Worm (Caenorhabditis elegans) whole organism, midembryonic: ENCODE measurements around the gene zig-13.

Source experiments
- T22C8.4 ChIP-seq: fragments of 200-800 bp; sonication (Bioruptor generic); IDR thresholded peaks from 2 replicates; pipeline ENCODE4 v1.3.6; 2022; ENCODE audit warnings: missing genetic modification characterization, missing compliant biosample characterization
- cog-1 ChIP-seq: sonication (generic microtip); optimal IDR thresholded peaks from 2 replicates; lab custom pipeline; 2016; ENCODE audit warnings: missing genetic modification characterization, missing compliant biosample characterization
- flt-1 ChIP-seq: fragments of 200-800 bp; sonication (Bioruptor generic); IDR thresholded peaks from 2 replicates; pipeline ENCODE4 v1.3.6; 2022; ENCODE audit warnings: missing genetic modification characterization, missing compliant biosample characterization
- med-1 ChIP-seq: sonication (generic microtip); optimal IDR thresholded peaks from 2 replicates; lab custom pipeline; 2017; ENCODE audit warnings: missing genetic modification characterization, mild to moderate bottlenecking, missing compliant biosample characterization, antibody characterized with exemption, missing genetic modification reagents; ENCODE audit not compliant: insufficient read depth
- ref-1 ChIP-seq: fragments of 200-800 bp; sonication (Bioruptor generic); conservative IDR thresholded peaks from 2 replicates; pipeline ENCODE4 v1.3.6; 2022; ENCODE audit warnings: missing genetic modification reagents, missing genetic modification characterization, missing compliant biosample characterization
- tab-1 ChIP-seq: fragments of 200-800 bp; sonication (Bioruptor generic); IDR thresholded peaks from 2 replicates; pipeline ENCODE4 v1.3.6; 2022; ENCODE audit warnings: missing genetic modification characterization, missing compliant biosample characterization
- ztf-23 ChIP-seq: fragments of 200-800 bp; sonication (Bioruptor generic); IDR thresholded peaks from 2 replicates; pipeline ENCODE4 v1.3.6; 2022; ENCODE audit warnings: missing genetic modification reagents, missing genetic modification characterization, missing compliant biosample characterization
- ztf-29 ChIP-seq: fragments of 200-800 bp; sonication (Bioruptor generic); IDR thresholded peaks from 2 replicates; pipeline ENCODE4 v1.3.6; 2022; ENCODE audit warnings: missing genetic modification reagents, missing genetic modification characterization, missing compliant biosample characterization

DNA sequence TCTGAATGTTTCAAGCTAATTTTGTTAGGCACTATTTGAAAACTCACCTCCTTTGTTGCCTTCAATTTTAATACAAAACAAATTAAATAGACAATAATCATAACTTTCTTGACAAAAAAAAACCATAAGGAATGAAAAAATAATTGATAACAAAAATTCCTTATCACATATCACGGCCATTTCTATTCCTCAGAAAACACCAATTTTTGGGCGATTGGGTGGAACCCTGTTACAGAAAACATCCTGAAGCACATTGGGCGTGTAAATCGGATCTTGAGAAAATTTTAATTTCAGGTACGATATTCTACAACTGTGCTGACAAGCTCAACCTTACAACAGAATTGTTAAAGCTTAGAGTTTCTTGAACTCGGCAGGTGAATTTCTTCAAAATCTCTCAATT is 8.2 kb upstream of the zig-13 start, which contains the start of gene F40G9.8:
- TF ChIP-seq ztf-29 (GFP tag; lab: Robert Waterston, UW), result no peak
- no peak for TF ChIP-seq ref-1 (GFP tag; lab: Robert Waterston, UW)
- TF ChIP-seq T22C8.4, result no peak
- no peak for TF ChIP-seq cog-1 (tag; lab: Kevin White, UChicago)
- no peak for TF ChIP-seq tab-1 (GFP tag; lab: Robert Waterston, UW)
- no peak for TF ChIP-seq flt-1
- TF ChIP-seq ztf-23 (GFP tag; lab: Robert Waterston, UW), result no peak
- TF ChIP-seq med-1, result no peak
